Fruit fly (Drosophila melanogaster): Measurements from ENCODE around the gene Nup133.

DNA sequence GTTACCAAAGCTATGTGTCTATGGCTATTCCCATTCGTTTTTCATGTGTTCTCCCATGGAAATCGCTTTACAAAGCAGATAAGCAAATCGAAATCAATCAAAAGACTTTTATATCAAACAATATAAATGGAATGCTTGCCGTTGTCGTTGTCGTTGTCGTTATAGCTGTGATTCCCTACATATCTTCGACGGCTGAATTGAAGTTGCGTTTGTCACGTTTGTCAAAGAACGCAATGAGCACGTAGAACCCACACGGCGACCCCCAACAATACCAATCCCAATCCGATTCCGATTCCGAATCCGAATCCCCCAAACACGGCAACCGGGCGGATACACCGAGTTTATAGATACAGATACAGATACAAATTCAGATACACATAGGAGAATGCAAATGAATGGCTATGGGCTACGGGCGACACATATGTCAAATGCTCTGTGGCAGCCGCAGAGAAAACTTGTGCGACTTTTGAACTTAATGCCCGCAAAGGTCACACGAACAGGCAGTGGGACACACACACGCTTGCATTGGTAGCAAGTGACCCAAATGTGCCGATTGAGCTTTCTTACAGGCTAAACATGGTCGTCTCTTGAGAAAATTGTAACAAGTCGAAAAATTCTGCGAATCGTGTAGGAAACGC, 20.5 kb upstream of the Nup133 start:
- TF ChIP-seq twi (tag; optimal IDR thresholded peaks at IDR 0.05) (no peak), CG4820 (GFP tag; optimal IDR thresholded peaks at IDR 0.05) (no peak), CG6175 (GFP tag; IDR thresholded peaks at IDR 0.05) (no peak), CG9215 (GFP tag; IDR thresholded peaks at IDR 0.05) (no peak), yki (optimal IDR thresholded peaks at IDR 0.05) (no peak), usp (GFP tag; optimal IDR thresholded peaks at IDR 0.05) (no peak), vvl (GFP tag; IDR thresholded peaks at IDR 0.05) (no peak), CG13624 (GFP tag; optimal IDR thresholded peaks at IDR 0.05) (no peak), gro (GFP tag; optimal IDR thresholded peaks at IDR 0.05) (no peak), chinmo (GFP tag; IDR thresholded peaks at IDR 0.05; ENCODE audit: partially characterized antibody) (0 out of 4 replicates have a peak, but pooled peaks have one; percentile 51), CG6254 (GFP tag; optimal IDR thresholded peaks at IDR 0.05) (no peak), CG7357 (GFP tag; IDR thresholded peaks at IDR 0.05) (no peak), pnt (GFP tag; optimal IDR thresholded peaks at IDR 0.05) (no peak), psq (GFP tag; optimal IDR thresholded peaks at IDR 0.05) (no peak)
